Worm (Caenorhabditis elegans) whole organism, mixed stage, embryonic: ENCODE results near the gene C25F9.6.

ENCODE experiments used
- ces-1 ChIP-seq: fragments of 150-350 bp; optimal IDR thresholded peaks from 2 replicates; lab custom pipeline; 2014; ENCODE audit warnings: missing biosample characterization, missing genetic modification reagents, missing genetic modification characterization
- cnd-1 ChIP-seq: fragments of 200-800 bp; sonication (Bioruptor generic); optimal IDR thresholded peaks from 2 replicates; lab custom pipeline; 2018; ENCODE audit warnings: mild to moderate bottlenecking, missing genetic modification characterization, missing compliant biosample characterization
- elt-1 ChIP-seq: sonication (generic microtip); optimal IDR thresholded peaks from 2 replicates; lab custom pipeline; 2017; ENCODE audit warnings: missing genetic modification characterization, mild to moderate bottlenecking, missing compliant biosample characterization, antibody characterized with exemption, moderate library complexity, borderline replicate concordance; ENCODE audit not compliant: insufficient read depth
- hlh-1 ChIP-seq: fragments of 150-350 bp; optimal IDR thresholded peaks from 2 replicates; lab custom pipeline; 2014; ENCODE audit warnings: missing biosample characterization, missing genetic modification reagents, missing genetic modification characterization
- mep-1 ChIP-seq: fragments of 150-350 bp; optimal IDR thresholded peaks from 2 replicates; lab custom pipeline; 2017; ENCODE audit warnings: missing biosample characterization, missing genetic modification reagents, missing genetic modification characterization, inconsistent platforms
- nhr-12 ChIP-seq: fragments of 150-350 bp; optimal IDR thresholded peaks from 2 replicates; lab custom pipeline; 2014; ENCODE audit warnings: missing biosample characterization, missing genetic modification characterization
- pha-4 ChIP-seq: fragments of 150-350 bp; optimal IDR thresholded peaks from 2 replicates; lab custom pipeline; 2018; ENCODE audit warnings: missing biosample characterization, missing genetic modification reagents, missing genetic modification characterization
- sptf-1 ChIP-seq: sonication (generic microtip); optimal IDR thresholded peaks from 2 replicates; lab custom pipeline; 2017; ENCODE audit warnings: mild to moderate bottlenecking, missing genetic modification characterization, moderate library complexity, missing compliant biosample characterization
- unc-39 ChIP-seq: fragments of 150-350 bp; optimal IDR thresholded peaks from 2 replicates; lab custom pipeline; 2014; ENCODE audit warnings: missing biosample characterization, missing genetic modification characterization
- unc-62 ChIP-seq: fragments of 150-350 bp; optimal IDR thresholded peaks from 2 replicates; lab custom pipeline; 2014; ENCODE audit warnings: missing biosample characterization, missing genetic modification reagents, missing genetic modification characterization

- TF ChIP-seq nhr-12 (tag; lab: Kevin White, UChicago) (no peak), mep-1 (no peak), elt-1 (tag; lab: Kevin White, UChicago) (no peak), unc-62 (no peak), cnd-1 (tag; lab: Kevin White, UChicago) (no peak), pha-4 (no peak), ces-1 (no peak), unc-39 (tag; lab: Kevin White, UChicago) (no peak), hlh-1 (tag; lab: Kevin White, UChicago) (no peak), sptf-1 (tag; lab: Kevin White, UChicago) (no peak)
Observed at ce11 chrV:19428097-19428496, 23.0 kb upstream of the C25F9.6 start.
